Fruit fly (Drosophila melanogaster): ENCODE measurements around the gene Surf4.

Gene Surf4

dm6 chr3R:15342432-15342925 lies 3.5 kb downstream of the Surf4 start:
- no peak for TF ChIP-seq CG9948 (tag; optimal IDR thresholded peaks at IDR 0.05)
- TF ChIP-seq CG34367 (tag; optimal IDR thresholded peaks at IDR 0.05), result no peak
- peak; percentile 61; the same call in 2 of the 3 replicates for TF ChIP-seq CG4496 (GFP tag; IDR thresholded peaks at IDR 0.05)
- no peak for TF ChIP-seq EcR (GFP tag; optimal IDR thresholded peaks at IDR 0.05)
- TF ChIP-seq fd96Ca (GFP tag; IDR thresholded peaks at IDR 0.05), result peak; percentile 55; the same call in 1 of the 3 replicates
- TF ChIP-seq CG32121 (GFP tag; IDR thresholded peaks at IDR 0.05), result peak; percentile 57; the same call in 1 of the 2 replicates
- TF ChIP-seq Ets98B (GFP tag; IDR thresholded peaks at IDR 0.05), result peak; percentile 51; the same call in 1 of the 2 replicates
- no peak for TF ChIP-seq Pif1B (GFP tag; optimal IDR thresholded peaks at IDR 0.05)
- no peak for TF ChIP-seq gl (tag; optimal IDR thresholded peaks at IDR 0.05)

dm6 chr3R:15340052-15340732 lies 5.8 kb downstream of the Surf4 start, which contains the start of gene SerRS-m:
Gene SerRS-m, plus strand, starts transcription at chr3R:15340667.
- TF ChIP-seq CG32121 (GFP tag; IDR thresholded peaks at IDR 0.05) (no peak), CG10348 (GFP tag; IDR thresholded peaks at IDR 0.05) (no peak), CG8301 (tag; optimal IDR thresholded peaks at IDR 0.05) (no peak), CG12605 (GFP tag; IDR thresholded peaks at IDR 0.05) (no peak), CG13204 (GFP tag; optimal IDR thresholded peaks at IDR 0.05) (no peak)

dm6 chr3R:15339111-15339510 lies 6.9 kb downstream of the Surf4 start:
- TF ChIP-seq rn (GFP tag; IDR thresholded peaks at IDR 0.05) (no peak), CG14655 (GFP tag; optimal IDR thresholded peaks at IDR 0.05) (no peak), CG17806 (tag; optimal IDR thresholded peaks at IDR 0.05) (no peak), CG12605 (GFP tag; IDR thresholded peaks at IDR 0.05) (no peak), CG9948 (tag; optimal IDR thresholded peaks at IDR 0.05) (no peak), CG8159 (tag; optimal IDR thresholded peaks at IDR 0.05) (no peak), CG34367 (tag; optimal IDR thresholded peaks at IDR 0.05) (no peak), Snoo (tag; optimal IDR thresholded peaks at IDR 0.05) (no peak), CG8301 (tag; optimal IDR thresholded peaks at IDR 0.05) (no peak), Ets98B (GFP tag; IDR thresholded peaks at IDR 0.05) (no peak), Pif1A (GFP tag; optimal IDR thresholded peaks at IDR 0.05) (no peak), gl (tag; optimal IDR thresholded peaks at IDR 0.05) (no peak), fd96Ca (GFP tag; IDR thresholded peaks at IDR 0.05) (no peak), CG13204 (GFP tag; optimal IDR thresholded peaks at IDR 0.05) (no peak)

DNA sequence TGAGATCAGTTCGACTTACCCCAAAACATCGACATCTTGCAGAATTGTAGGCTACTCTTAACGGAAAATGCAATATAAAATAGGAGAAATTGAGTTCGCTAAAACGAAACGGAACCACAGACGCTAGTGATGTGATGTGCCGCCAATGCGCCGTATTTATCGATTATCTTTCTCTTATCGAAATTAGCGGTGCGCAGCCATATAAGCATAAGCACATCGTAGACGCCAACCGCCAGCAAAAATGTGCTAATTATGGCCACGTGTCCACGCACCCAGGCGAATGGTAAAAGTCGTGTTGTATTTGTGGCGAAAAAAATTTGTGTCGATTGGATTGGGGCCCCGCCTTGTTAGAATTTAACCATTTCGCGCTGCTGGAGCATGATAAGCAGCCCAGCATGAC lies 13.0 kb downstream of the Surf4 start, which contains the start of the genes Fkbp39 and Cyfip:
Gene Fkbp39 (minus strand): TSS at position 140 of the 400 bp plus-strand sequence.
Gene Cyfip (plus strand): TSS at position 273 of the 400 bp plus-strand sequence.
- TF ChIP-seq CG4496 (GFP tag; IDR thresholded peaks at IDR 0.05) (peak; percentile 11; the same call in 1 of the 3 replicates), Pif1A (GFP tag; optimal IDR thresholded peaks at IDR 0.05) (no peak)

- TF ChIP-seq CG15710 (tag; optimal IDR thresholded peaks at IDR 0.05), result peak; percentile 5
- no peak for TF ChIP-seq CG34367 (tag; optimal IDR thresholded peaks at IDR 0.05)
- TF ChIP-seq CG4496 (GFP tag; IDR thresholded peaks at IDR 0.05), result no peak
- TF ChIP-seq Snoo (tag; optimal IDR thresholded peaks at IDR 0.05), result no peak
These were observed 15.5 kb downstream of the Surf4 start, which contains the start of gene mRpL9 for dm6 chr3R:15330472-15330871. Gene mRpL9, plus strand, starts transcription at chr3R:15330738.

dm6 chr3R:15328083-15328779 lies 17.7 kb downstream of the Surf4 start, which contains the start of the genes CG6236 and ea:
Gene CG6236, minus strand, starts transcription at chr3R:15328269.
Gene ea, plus strand, starts transcription at chr3R:15328729.
- TF ChIP-seq CG8159 (tag; optimal IDR thresholded peaks at IDR 0.05) (no peak), CG9948 (tag; optimal IDR thresholded peaks at IDR 0.05) (no peak), CG14655 (GFP tag; optimal IDR thresholded peaks at IDR 0.05) (no peak), CG17806 (tag; optimal IDR thresholded peaks at IDR 0.05) (no peak), CG32121 (GFP tag; IDR thresholded peaks at IDR 0.05) (no peak), CG10348 (GFP tag; IDR thresholded peaks at IDR 0.05) (no peak), gl (tag; optimal IDR thresholded peaks at IDR 0.05) (no peak), CG15710 (tag; optimal IDR thresholded peaks at IDR 0.05) (no peak), CG4496 (GFP tag; IDR thresholded peaks at IDR 0.05) (no peak), CG12605 (GFP tag; IDR thresholded peaks at IDR 0.05) (no peak), CG8301 (tag; optimal IDR thresholded peaks at IDR 0.05) (no peak), rn (GFP tag; IDR thresholded peaks at IDR 0.05) (no peak)

- TF ChIP-seq CG14655 (GFP tag; optimal IDR thresholded peaks at IDR 0.05) (no peak), CG32121 (GFP tag; IDR thresholded peaks at IDR 0.05) (no peak), Pif1A (GFP tag; optimal IDR thresholded peaks at IDR 0.05) (no peak), Ets98B (GFP tag; IDR thresholded peaks at IDR 0.05) (no peak), CG8159 (tag; optimal IDR thresholded peaks at IDR 0.05) (no peak), CG17806 (tag; optimal IDR thresholded peaks at IDR 0.05) (no peak), CG34367 (tag; optimal IDR thresholded peaks at IDR 0.05) (no peak), CG4496 (GFP tag; IDR thresholded peaks at IDR 0.05) (no peak), CG15710 (tag; optimal IDR thresholded peaks at IDR 0.05) (no peak), CG13204 (GFP tag; optimal IDR thresholded peaks at IDR 0.05) (no peak), Snoo (tag; optimal IDR thresholded peaks at IDR 0.05) (no peak), EcR (GFP tag; optimal IDR thresholded peaks at IDR 0.05) (no peak), Pif1B (GFP tag; optimal IDR thresholded peaks at IDR 0.05) (no peak), fd96Ca (GFP tag; IDR thresholded peaks at IDR 0.05) (no peak), CG9948 (tag; optimal IDR thresholded peaks at IDR 0.05) (no peak), CG12605 (GFP tag; IDR thresholded peaks at IDR 0.05) (no peak), D1 (tag; optimal IDR thresholded peaks at IDR 0.05) (no peak), CG8301 (tag; optimal IDR thresholded peaks at IDR 0.05) (no peak), gl (tag; optimal IDR thresholded peaks at IDR 0.05) (no peak), rn (GFP tag; IDR thresholded peaks at IDR 0.05) (no peak)
These were observed 25.3 kb downstream of the Surf4 start, which contains the start of gene ear for dm6 chr3R:15320747-15321085. Gene ear, plus strand, starts transcription at chr3R:15320756.

Data from whole organism, pupa.